Fruit fly (Drosophila melanogaster): Measurements from ENCODE around the gene eff.

The eff gene

dm6 chr3R:14723671-14724500, 17.2 kb downstream of the eff start, which contains the start of gene kibra (continued):
- TF ChIP-seq cad (GFP tag; optimal IDR thresholded peaks at IDR 0.05): no peak
- TF ChIP-seq D19B (GFP tag; optimal IDR thresholded peaks at IDR 0.05): no peak
- TF ChIP-seq sd (tag; optimal IDR thresholded peaks at IDR 0.05): peak; percentile 100
- no peak for TF ChIP-seq CG43689 (GFP tag; IDR thresholded peaks at IDR 0.05)
- TF ChIP-seq CG34376 (GFP tag; optimal IDR thresholded peaks at IDR 0.05): peak; percentile 54
- TF ChIP-seq CG8089 (GFP tag; optimal IDR thresholded peaks at IDR 0.05): peak; percentile 53
- TF ChIP-seq phol (tag; optimal IDR thresholded peaks at IDR 0.05): peak; percentile 81
- TF ChIP-seq D19A (tag; optimal IDR thresholded peaks at IDR 0.05): peak; percentile 44
- peak; percentile 42 for TF ChIP-seq twi (tag; optimal IDR thresholded peaks at IDR 0.05)
- TF ChIP-seq mam (GFP tag; optimal IDR thresholded peaks at IDR 0.05): peak; percentile 83
- peak; percentile 82 for TF ChIP-seq CG12391 (tag; optimal IDR thresholded peaks at IDR 0.05)
- TF ChIP-seq CG10267 (tag; optimal IDR thresholded peaks at IDR 0.05): peak; percentile 79
- TF ChIP-seq Hmx (GFP tag; optimal IDR thresholded peaks at IDR 0.05): peak; percentile 48
- TF ChIP-seq CG7271 (tag; optimal IDR thresholded peaks at IDR 0.05): peak; percentile 15
- TF ChIP-seq Fer1 (GFP tag; optimal IDR thresholded peaks at IDR 0.05): peak; percentile 60
- peak; percentile 38 for TF ChIP-seq CG16863 (GFP tag; optimal IDR thresholded peaks at IDR 0.05)
- TF ChIP-seq br (optimal IDR thresholded peaks at IDR 0.05): no peak
- peak; percentile 73 for TF ChIP-seq gem (tag; optimal IDR thresholded peaks at IDR 0.05)
- TF ChIP-seq Optix (GFP tag; IDR thresholded peaks at IDR 0.05): no peak
- no peak for TF ChIP-seq CG6175 (GFP tag; IDR thresholded peaks at IDR 0.05)
- TF ChIP-seq esg (GFP tag; conservative IDR thresholded peaks at IDR 0.05): no peak
- no peak for TF ChIP-seq Dll (GFP tag; IDR thresholded peaks at IDR 0.05; ENCODE audit: partially characterized antibody)
- TF ChIP-seq CG31441 (GFP tag; IDR thresholded peaks at IDR 0.05): no peak
- TF ChIP-seq NK7.1 (GFP tag; optimal IDR thresholded peaks at IDR 0.05): peak; percentile 60
- TF ChIP-seq ara (GFP tag; IDR thresholded peaks at IDR 0.05): no peak
- TF ChIP-seq cas (GFP tag; IDR thresholded peaks at IDR 0.05): no peak
- TF ChIP-seq BEAF-32 (GFP tag; optimal IDR thresholded peaks at IDR 0.05): peak; percentile 100
- peak in 1 of 2 experiments; percentile 10 for TF ChIP-seq tll (GFP tag; optimal IDR thresholded peaks at IDR 0.05)
- TF ChIP-seq Taf1 (GFP tag; IDR thresholded peaks at IDR 0.05): no peak
- peak; percentile 19 for TF ChIP-seq Hey (tag; optimal IDR thresholded peaks at IDR 0.05)
- no peak for TF ChIP-seq sens-2 (GFP tag; IDR thresholded peaks at IDR 0.05)
- TF ChIP-seq Bteb2 (GFP tag; optimal IDR thresholded peaks at IDR 0.05): peak; percentile 60
- peak; percentile 47 for TF ChIP-seq Dp (GFP tag; optimal IDR thresholded peaks at IDR 0.05)
- peak; percentile 88 for TF ChIP-seq trem (tag; optimal IDR thresholded peaks at IDR 0.05)
- no peak for TF ChIP-seq row (GFP tag; IDR thresholded peaks at IDR 0.05)
- TF ChIP-seq CG5180 (GFP tag; optimal IDR thresholded peaks at IDR 0.05): peak; percentile 36
- TF ChIP-seq CG11093 (GFP tag; IDR thresholded peaks at IDR 0.05): peak; percentile 70; the same call in 1 of the 3 replicates
- TF ChIP-seq sob (GFP tag; IDR thresholded peaks at IDR 0.05): no peak
- no peak for TF ChIP-seq pita (GFP tag; optimal IDR thresholded peaks at IDR 0.05)
- no peak for TF ChIP-seq en (GFP tag; optimal IDR thresholded peaks at IDR 0.05)

dm6 chr3R:14723355-14723670, 17.8 kb downstream of the eff start:
- no peak for TF ChIP-seq sr (GFP tag; IDR thresholded peaks at IDR 0.05)
- TF ChIP-seq CG3838 (GFP tag; optimal IDR thresholded peaks at IDR 0.05): no peak
- TF ChIP-seq CG9876 (GFP tag; optimal IDR thresholded peaks at IDR 0.05): peak; percentile 22
- peak; percentile 59 for TF ChIP-seq zf30C (GFP tag; optimal IDR thresholded peaks at IDR 0.05)
- no peak for TF ChIP-seq gt (GFP tag; IDR thresholded peaks at IDR 0.05)
- no peak for TF ChIP-seq nau (GFP tag; optimal IDR thresholded peaks at IDR 0.05)
- TF ChIP-seq MBD-R2 (GFP tag; IDR thresholded peaks at IDR 0.05): no peak
- TF ChIP-seq Awh (GFP tag; IDR thresholded peaks at IDR 0.05): no peak
- peak; percentile 52 for TF ChIP-seq Med (GFP tag)
- TF ChIP-seq maf-S (GFP tag; optimal IDR thresholded peaks at IDR 0.05): no peak
- no peak for TF ChIP-seq Dek (tag; optimal IDR thresholded peaks at IDR 0.05)
- no peak for TF ChIP-seq CG10321 (GFP tag; IDR thresholded peaks at IDR 0.05)
- TF ChIP-seq CG9609 (GFP tag; optimal IDR thresholded peaks at IDR 0.05): peak; percentile 58

Data from whole organism, embryonic.